Worm (Caenorhabditis elegans): ENCODE results near the gene srh-59.

Gene srh-59

ce11 chrII:3583402-3583801 lies 1.6 kb downstream of the srh-59 start, which contains the start of gene srh-60:
Gene srh-60, plus strand, starts transcription at chrII:3583702.
- TF ChIP-seq ztf-29 (GFP tag; IDR thresholded peaks at IDR 0.05), result no peak
- no peak for TF ChIP-seq flt-1 (GFP tag; IDR thresholded peaks at IDR 0.05)
- TF ChIP-seq klf-2 (GFP tag; conservative IDR thresholded peaks at IDR 0.05), result no peak
- no peak for TF ChIP-seq cog-1 (tag; optimal IDR thresholded peaks at IDR 0.05)
- TF ChIP-seq tab-1 (GFP tag; IDR thresholded peaks at IDR 0.05), result no peak
- no peak for TF ChIP-seq med-1 (GFP tag; optimal IDR thresholded peaks at IDR 0.05; ENCODE audit: insufficient read depth)
- TF ChIP-seq ztf-23 (GFP tag; IDR thresholded peaks at IDR 0.05), result no peak
- TF ChIP-seq T22C8.4 (GFP tag; IDR thresholded peaks at IDR 0.05), result no peak
- no peak for TF ChIP-seq ref-1 (GFP tag; conservative IDR thresholded peaks at IDR 0.05)

- TF ChIP-seq cog-1 (tag; optimal IDR thresholded peaks at IDR 0.05) (no peak), med-1 (GFP tag; optimal IDR thresholded peaks at IDR 0.05; ENCODE audit: insufficient read depth) (no peak), tab-1 (GFP tag; IDR thresholded peaks at IDR 0.05) (no peak), T22C8.4 (GFP tag; IDR thresholded peaks at IDR 0.05) (no peak), ztf-29 (GFP tag; IDR thresholded peaks at IDR 0.05) (no peak), klf-2 (GFP tag; conservative IDR thresholded peaks at IDR 0.05) (no peak), ztf-23 (GFP tag; IDR thresholded peaks at IDR 0.05) (no peak), ref-1 (GFP tag; conservative IDR thresholded peaks at IDR 0.05) (no peak), flt-1 (GFP tag; IDR thresholded peaks at IDR 0.05) (no peak)
Observed at ce11 chrII:3595339-3595738, 13.5 kb downstream of the srh-59 start, which contains the start of gene Y49F6A.12. Gene Y49F6A.12, plus strand, starts transcription at chrII:3595639.

ce11 chrII:3598721-3599120 lies 16.9 kb downstream of the srh-59 start, which contains the start of gene Y49F6A.11:
Gene Y49F6A.11, minus strand, starts transcription at chrII:3598821.
- no peak for TF ChIP-seq cog-1 (tag; optimal IDR thresholded peaks at IDR 0.05)
- no peak for TF ChIP-seq klf-2 (GFP tag; conservative IDR thresholded peaks at IDR 0.05)
- no peak for TF ChIP-seq med-1 (GFP tag; optimal IDR thresholded peaks at IDR 0.05; ENCODE audit: insufficient read depth)
- TF ChIP-seq ztf-29 (GFP tag; IDR thresholded peaks at IDR 0.05), result no peak
- TF ChIP-seq tab-1 (GFP tag; IDR thresholded peaks at IDR 0.05), result no peak
- no peak for TF ChIP-seq T22C8.4 (GFP tag; IDR thresholded peaks at IDR 0.05)
- no peak for TF ChIP-seq ref-1 (GFP tag; conservative IDR thresholded peaks at IDR 0.05)
- no peak for TF ChIP-seq ztf-23 (GFP tag; IDR thresholded peaks at IDR 0.05)
- no peak for TF ChIP-seq flt-1 (GFP tag; IDR thresholded peaks at IDR 0.05)

ce11 chrII:3604578-3604977 lies 22.7 kb downstream of the srh-59 start:
- no peak for TF ChIP-seq ztf-23 (GFP tag; IDR thresholded peaks at IDR 0.05)
- TF ChIP-seq klf-2 (GFP tag; conservative IDR thresholded peaks at IDR 0.05), result no peak
- TF ChIP-seq flt-1 (GFP tag; IDR thresholded peaks at IDR 0.05), result no peak
- no peak for TF ChIP-seq med-1 (GFP tag; optimal IDR thresholded peaks at IDR 0.05; ENCODE audit: insufficient read depth)
- no peak for TF ChIP-seq T22C8.4 (GFP tag; IDR thresholded peaks at IDR 0.05)
- TF ChIP-seq ztf-29 (GFP tag; IDR thresholded peaks at IDR 0.05), result no peak
- TF ChIP-seq cog-1 (tag; optimal IDR thresholded peaks at IDR 0.05), result no peak
- TF ChIP-seq tab-1 (GFP tag; IDR thresholded peaks at IDR 0.05), result no peak
- no peak for TF ChIP-seq ref-1 (GFP tag; conservative IDR thresholded peaks at IDR 0.05)

- no peak for TF ChIP-seq cog-1 (tag; optimal IDR thresholded peaks at IDR 0.05)
- TF ChIP-seq T22C8.4 (GFP tag; IDR thresholded peaks at IDR 0.05), result no peak
- TF ChIP-seq ztf-29 (GFP tag; IDR thresholded peaks at IDR 0.05), result no peak
- no peak for TF ChIP-seq ref-1 (GFP tag; conservative IDR thresholded peaks at IDR 0.05)
Observed at ce11 chrII:3609764-3610163, 27.9 kb downstream of the srh-59 start, which contains the start of gene Y49F6A.5. Gene Y49F6A.5, minus strand, starts transcription at chrII:3609864.

- TF ChIP-seq ref-1 (GFP tag; conservative IDR thresholded peaks at IDR 0.05), result no peak
- no peak for TF ChIP-seq ztf-23 (GFP tag; IDR thresholded peaks at IDR 0.05)
- TF ChIP-seq tab-1 (GFP tag; IDR thresholded peaks at IDR 0.05), result no peak
- no peak for TF ChIP-seq flt-1 (GFP tag; IDR thresholded peaks at IDR 0.05)
- no peak for TF ChIP-seq T22C8.4 (GFP tag; IDR thresholded peaks at IDR 0.05)
- TF ChIP-seq ztf-29 (GFP tag; IDR thresholded peaks at IDR 0.05), result no peak
- no peak for TF ChIP-seq med-1 (GFP tag; optimal IDR thresholded peaks at IDR 0.05; ENCODE audit: insufficient read depth)
Observed at ce11 chrII:3616615-3617014, 34.8 kb downstream of the srh-59 start.

ce11 chrII:3617512-3617911 lies 35.7 kb downstream of the srh-59 start, which contains the start of gene F40E12.1:
Gene F40E12.1, plus strand, starts transcription at chrII:3617812.
- no peak for TF ChIP-seq flt-1 (GFP tag; IDR thresholded peaks at IDR 0.05)
- no peak for TF ChIP-seq ztf-29 (GFP tag; IDR thresholded peaks at IDR 0.05)
- TF ChIP-seq med-1 (GFP tag; optimal IDR thresholded peaks at IDR 0.05; ENCODE audit: insufficient read depth), result no peak
- no peak for TF ChIP-seq ref-1 (GFP tag; conservative IDR thresholded peaks at IDR 0.05)
- TF ChIP-seq ztf-23 (GFP tag; IDR thresholded peaks at IDR 0.05), result no peak
- TF ChIP-seq klf-2 (GFP tag; conservative IDR thresholded peaks at IDR 0.05), result no peak
- TF ChIP-seq tab-1 (GFP tag; IDR thresholded peaks at IDR 0.05), result no peak
- no peak for TF ChIP-seq T22C8.4 (GFP tag; IDR thresholded peaks at IDR 0.05)
- no peak for TF ChIP-seq cog-1 (tag; optimal IDR thresholded peaks at IDR 0.05)

ce11 chrII:3620862-3621261 lies 39.0 kb downstream of the srh-59 start:
- no peak for TF ChIP-seq cog-1 (tag; optimal IDR thresholded peaks at IDR 0.05)
- no peak for TF ChIP-seq klf-2 (GFP tag; conservative IDR thresholded peaks at IDR 0.05)
- no peak for TF ChIP-seq flt-1 (GFP tag; IDR thresholded peaks at IDR 0.05)
- TF ChIP-seq ztf-29 (GFP tag; IDR thresholded peaks at IDR 0.05), result no peak
- TF ChIP-seq tab-1 (GFP tag; IDR thresholded peaks at IDR 0.05), result no peak
- TF ChIP-seq ztf-23 (GFP tag; IDR thresholded peaks at IDR 0.05), result no peak
- no peak for TF ChIP-seq T22C8.4 (GFP tag; IDR thresholded peaks at IDR 0.05)
- TF ChIP-seq ref-1 (GFP tag; conservative IDR thresholded peaks at IDR 0.05), result no peak
- TF ChIP-seq med-1 (GFP tag; optimal IDR thresholded peaks at IDR 0.05; ENCODE audit: insufficient read depth), result no peak

ce11 chrII:3622014-3622413 lies 40.2 kb downstream of the srh-59 start, which contains the start of gene M151.7:
Gene M151.7, plus strand, starts transcription at chrII:3622314.
- TF ChIP-seq cog-1 (tag; optimal IDR thresholded peaks at IDR 0.05) (no peak), med-1 (GFP tag; optimal IDR thresholded peaks at IDR 0.05; ENCODE audit: insufficient read depth) (no peak), klf-2 (GFP tag; conservative IDR thresholded peaks at IDR 0.05) (no peak), tab-1 (GFP tag; IDR thresholded peaks at IDR 0.05) (no peak)

ce11 chrII:3626872-3627271 lies 45.0 kb downstream of the srh-59 start, which contains the start of gene M151.3:
Gene M151.3, plus strand, starts transcription at chrII:3627172.
- TF ChIP-seq ztf-23 (GFP tag; IDR thresholded peaks at IDR 0.05) (no peak), flt-1 (GFP tag; IDR thresholded peaks at IDR 0.05) (no peak), tab-1 (GFP tag; IDR thresholded peaks at IDR 0.05) (no peak), cog-1 (tag; optimal IDR thresholded peaks at IDR 0.05) (no peak)

All from whole organism, midembryonic.